Fruit fly (Drosophila melanogaster) Kc167 (cell line): ENCODE data around the gene CG7916.

Experiments
- Myc ChIP-seq: fragments of >200 bp; optimal IDR thresholded peaks from 2 replicates; lab custom pipeline; 2017; ENCODE audit warnings: missing external identifiers
- Sin3A ChIP-seq: fragments of >200 bp; optimal IDR thresholded peaks from 2 replicates; lab custom pipeline; 2018; ENCODE audit warnings: missing external identifiers
- h ChIP-seq: fragments of >200 bp; optimal IDR thresholded peaks from 3 replicates; lab custom pipeline; 2018; ENCODE audit warnings: missing external identifiers
- insv ChIP-seq: fragments of >200 bp; optimal IDR thresholded peaks from 3 replicates; lab custom pipeline; 2018; ENCODE audit warnings: missing external identifiers
- psq ChIP-seq: fragments of >200 bp; optimal IDR thresholded peaks from 2 replicates; lab custom pipeline; 2017; ENCODE audit warnings: missing external identifiers
- ttk ChIP-seq: sonication (Bioruptor generic); optimal IDR thresholded peaks from 2 replicates; lab custom pipeline; 2017; ENCODE audit warnings: missing external identifiers

The CG7916 gene

DNA sequence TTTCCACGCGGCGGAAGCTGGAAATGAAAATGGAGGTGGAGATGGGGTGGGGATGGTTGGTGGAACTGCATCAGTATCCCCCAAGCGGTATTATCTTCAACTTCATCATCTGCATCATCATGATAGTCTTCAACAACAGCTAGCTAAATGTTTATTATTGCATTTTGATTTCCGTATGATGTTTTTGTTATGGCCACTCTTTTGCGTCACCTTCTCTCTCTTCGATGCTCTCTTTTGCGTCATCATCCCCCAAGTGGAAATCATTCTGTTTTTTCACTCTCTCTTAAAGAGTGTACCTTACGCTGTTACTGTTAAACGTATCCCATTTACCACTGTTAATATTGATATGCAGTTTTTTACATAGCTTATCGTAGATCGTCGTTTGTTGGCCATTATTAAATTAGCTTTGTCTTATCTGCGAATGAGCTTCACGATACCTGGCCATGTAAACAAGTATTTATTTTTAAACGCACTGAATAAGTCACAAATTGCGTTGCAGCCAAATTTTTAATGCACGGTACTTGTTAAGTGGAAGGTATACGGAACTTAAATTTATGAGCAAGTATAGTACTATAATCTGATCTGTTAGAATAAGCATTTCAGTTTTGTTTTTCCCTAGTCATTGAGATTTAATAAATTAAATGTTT, 31.5 kb downstream of the CG7916 start:
- TF ChIP-seq ttk (lab: Kevin White, UChicago) (no peak), insv (no peak), psq (lab: Kevin White, UChicago) (no peak), Sin3A (no peak), Myc (lab: Kevin White, UChicago) (no peak), h (no peak)

DNA sequence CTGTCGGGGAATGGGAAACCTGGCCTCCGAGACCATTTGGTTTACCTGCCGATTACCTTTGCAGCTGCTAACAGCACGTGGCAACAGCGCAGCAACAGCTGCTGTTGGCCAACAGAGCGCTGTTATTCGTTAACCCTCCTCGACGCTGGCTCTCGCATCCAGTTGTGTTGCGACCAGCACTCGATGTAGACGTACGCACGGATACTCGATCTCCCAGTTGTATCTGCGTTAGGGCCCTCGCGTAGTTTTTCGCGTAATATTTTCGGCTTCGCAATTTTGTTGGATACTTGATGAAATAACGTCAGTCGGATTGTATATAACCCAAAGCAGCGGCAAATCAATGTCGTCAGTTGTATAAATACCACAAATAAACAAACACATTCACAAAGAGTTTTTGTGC, 32.2 kb downstream of the CG7916 start:
- TF ChIP-seq psq (lab: Kevin White, UChicago) (no peak), Myc (lab: Kevin White, UChicago) (no peak), insv (no peak), ttk (lab: Kevin White, UChicago) (no peak), Sin3A (no peak), h (no peak)

DNA sequence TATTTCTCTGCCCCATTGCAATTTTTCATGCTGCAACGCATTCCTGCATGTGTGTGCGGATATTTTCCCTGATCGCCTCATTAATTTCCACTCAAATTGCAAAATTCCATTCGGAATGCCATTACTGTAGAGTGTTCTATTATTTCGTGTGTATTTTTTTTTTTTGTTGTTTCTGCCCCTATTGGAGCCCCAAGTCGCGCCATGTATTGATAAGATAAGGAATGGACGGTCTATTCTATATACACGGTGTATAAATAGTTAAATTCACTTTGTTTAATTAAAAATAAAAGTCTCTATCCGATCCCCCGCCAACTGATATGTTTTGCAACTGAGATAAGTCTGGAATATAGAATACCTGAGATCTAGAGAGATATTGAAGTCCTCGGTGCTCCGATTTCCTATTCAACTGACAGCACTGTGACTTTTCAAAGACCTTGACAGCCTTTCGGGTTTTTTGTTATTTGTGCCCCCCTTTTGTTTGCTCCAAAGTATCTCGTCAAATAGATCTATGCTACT, 34.9 kb downstream of the CG7916 start:
- TF ChIP-seq ttk (lab: Kevin White, UChicago), result no peak

DNA sequence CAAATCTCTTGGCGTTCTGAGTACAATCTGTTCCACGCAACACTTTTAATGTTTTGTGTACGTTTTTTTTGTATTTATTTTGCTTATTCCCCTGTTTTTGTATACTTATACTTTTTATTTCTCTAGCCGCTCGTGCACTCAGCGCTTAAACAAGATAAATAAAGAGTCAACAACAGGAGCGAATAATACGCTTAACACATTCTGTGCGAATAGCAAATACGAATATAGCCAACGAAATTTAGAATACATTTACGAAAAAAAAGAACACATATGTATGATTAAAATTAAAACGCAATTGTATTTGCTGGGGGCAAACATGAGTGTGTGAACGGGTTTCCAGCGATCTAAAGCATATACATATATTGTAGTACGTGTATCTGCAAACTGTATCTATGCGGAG, 35.4 kb downstream of the CG7916 start:
- TF ChIP-seq Sin3A, result no peak
- TF ChIP-seq h, result no peak
- no peak for TF ChIP-seq psq (lab: Kevin White, UChicago)
- TF ChIP-seq Myc (lab: Kevin White, UChicago), result no peak
- no peak for TF ChIP-seq ttk (lab: Kevin White, UChicago)
- no peak for TF ChIP-seq insv

DNA sequence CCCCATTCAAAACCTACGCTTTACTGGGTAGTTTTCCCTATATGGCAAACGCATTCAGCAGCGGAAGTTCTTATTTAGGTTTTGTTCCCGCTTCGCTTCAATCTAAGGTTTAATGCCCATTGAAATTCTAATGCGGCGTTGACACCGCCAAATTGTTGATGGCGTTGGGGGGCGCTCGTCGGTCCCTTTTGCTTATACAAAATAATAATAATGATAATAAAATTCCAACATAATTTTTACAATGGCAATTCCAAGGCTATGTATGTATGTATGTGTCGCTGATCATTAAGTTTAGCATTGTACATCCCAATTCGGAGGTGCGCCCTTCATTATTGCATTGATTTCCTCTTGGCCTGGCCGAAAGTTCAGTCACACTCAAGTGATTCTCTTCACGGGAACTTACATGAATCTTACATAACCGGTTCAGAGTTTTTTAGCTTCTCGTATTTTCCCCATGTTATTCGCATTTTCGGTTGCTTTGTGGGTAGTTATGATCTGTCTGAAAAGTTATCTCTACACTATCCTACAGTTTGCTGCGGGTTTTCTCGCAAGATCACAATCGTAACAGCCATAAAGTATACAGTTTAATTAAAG, 37.6 kb downstream of the CG7916 start:
- no peak for TF ChIP-seq psq (lab: Kevin White, UChicago)
- TF ChIP-seq h, result no peak
- no peak for TF ChIP-seq insv
- TF ChIP-seq Sin3A, result no peak
- no peak for TF ChIP-seq ttk (lab: Kevin White, UChicago)
- TF ChIP-seq Myc (lab: Kevin White, UChicago), result no peak

DNA sequence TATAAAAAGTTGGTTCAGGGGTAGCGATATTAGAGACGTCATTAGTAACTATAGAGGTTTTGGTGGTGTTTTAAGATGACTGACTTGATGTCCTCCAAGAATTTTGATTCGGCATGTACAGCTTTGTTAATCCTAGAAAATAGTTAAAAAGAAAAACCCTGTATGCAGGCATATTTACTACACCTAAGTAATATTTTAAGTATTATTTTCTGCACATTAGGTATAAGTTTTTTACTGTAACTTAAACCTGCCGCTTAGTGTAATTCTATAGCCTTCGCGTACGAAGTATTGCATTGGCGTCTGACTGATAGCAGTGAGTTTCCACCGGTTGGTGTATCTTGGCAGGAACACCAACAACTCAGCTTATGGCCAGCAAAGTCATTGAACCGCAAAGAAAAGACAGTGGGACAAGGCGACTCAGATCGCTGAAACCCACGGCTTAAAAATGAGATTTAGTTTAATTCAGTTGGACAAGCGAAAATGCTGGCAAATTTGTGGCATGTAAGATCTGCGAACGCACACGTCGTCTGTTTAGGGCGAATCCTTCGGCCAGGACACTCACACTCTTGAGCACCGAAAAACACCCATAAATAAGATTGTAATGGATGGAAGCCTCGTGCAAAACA, 38.2 kb downstream of the CG7916 start:
- TF ChIP-seq insv (no peak), Myc (lab: Kevin White, UChicago) (no peak), h (no peak), psq (lab: Kevin White, UChicago) (no peak), ttk (lab: Kevin White, UChicago) (no peak), Sin3A (no peak)

DNA sequence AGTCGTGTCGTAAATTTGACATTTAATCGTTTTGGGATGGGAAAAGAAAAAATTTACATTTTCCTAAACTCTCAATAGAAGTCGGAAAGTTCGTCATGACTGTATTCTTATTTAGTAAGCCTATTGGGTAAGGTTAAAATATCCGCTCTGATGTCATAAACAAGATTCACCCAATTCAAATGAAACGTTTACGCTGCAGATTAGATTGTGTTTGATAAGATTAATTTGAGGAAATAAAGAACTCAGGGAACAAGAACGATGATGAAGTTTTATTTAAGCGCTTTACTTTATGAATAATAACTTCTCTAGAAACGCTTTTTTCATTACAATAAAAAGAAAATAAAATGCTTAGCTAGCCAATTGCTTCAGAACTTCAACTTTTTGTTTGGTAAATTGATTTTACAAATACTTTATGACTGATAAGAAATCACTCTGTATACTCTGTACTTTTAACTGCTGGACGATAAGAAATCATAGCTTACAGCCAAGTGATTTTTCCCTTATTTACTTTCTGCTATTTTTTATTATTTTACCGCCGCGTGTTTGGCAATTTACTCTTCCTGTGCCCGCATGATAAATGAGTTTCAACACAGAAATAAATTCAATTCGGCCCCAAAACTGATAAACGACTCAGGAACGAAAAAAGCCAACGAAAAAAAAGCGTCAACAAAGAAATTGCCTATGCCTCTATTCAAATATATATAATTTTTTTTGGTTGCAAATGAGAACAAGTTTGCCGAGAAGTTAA, 39.9 kb downstream of the CG7916 start:
- TF ChIP-seq ttk (lab: Kevin White, UChicago) (no peak), insv (no peak), Sin3A (no peak), h (no peak), psq (lab: Kevin White, UChicago) (no peak), Myc (lab: Kevin White, UChicago) (no peak)

DNA sequence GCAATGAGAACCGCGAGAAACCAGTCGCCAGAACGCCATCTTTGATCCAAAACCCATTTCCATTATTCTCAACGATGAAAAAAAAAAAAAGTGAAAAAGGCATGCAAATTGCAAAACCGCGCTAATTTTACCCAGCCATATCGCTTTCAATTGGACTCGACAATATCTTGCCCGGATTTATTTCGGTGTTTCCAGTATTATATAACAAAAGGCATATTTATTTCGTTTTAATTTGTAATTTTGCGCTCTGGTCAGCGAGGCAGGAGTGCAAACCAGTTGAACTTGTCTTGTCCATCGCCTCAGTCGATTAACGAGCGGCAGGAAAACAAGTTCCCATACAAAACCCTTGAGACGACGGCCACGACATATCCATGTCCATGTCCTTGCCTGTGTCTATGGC, 43.4 kb downstream of the CG7916 start:
- TF ChIP-seq psq (lab: Kevin White, UChicago), result no peak
- TF ChIP-seq h, result no peak
- TF ChIP-seq ttk (lab: Kevin White, UChicago), result no peak
- no peak for TF ChIP-seq Sin3A
- TF ChIP-seq insv, result no peak
- no peak for TF ChIP-seq Myc (lab: Kevin White, UChicago)

DNA sequence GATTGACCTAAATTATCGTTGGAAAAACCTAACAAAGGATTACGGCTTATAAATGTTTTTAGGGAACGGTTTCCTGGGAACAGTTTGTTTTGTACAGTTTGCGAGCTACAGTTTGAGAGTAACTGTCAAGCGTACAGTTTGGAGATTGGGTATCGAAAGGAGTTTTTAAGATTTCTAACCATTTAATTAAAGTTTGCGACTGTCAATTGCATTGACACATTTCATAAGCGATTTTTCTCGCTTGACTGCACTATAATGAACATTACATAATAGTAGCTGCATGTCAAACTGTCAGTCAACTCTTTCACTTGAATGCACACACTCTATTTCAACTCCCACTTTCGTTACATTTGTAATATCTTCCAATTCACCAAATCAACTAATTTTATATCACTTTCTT, 46.3 kb downstream of the CG7916 start:
- TF ChIP-seq h, result no peak
- TF ChIP-seq insv, result no peak
- no peak for TF ChIP-seq Myc (lab: Kevin White, UChicago)

DNA sequence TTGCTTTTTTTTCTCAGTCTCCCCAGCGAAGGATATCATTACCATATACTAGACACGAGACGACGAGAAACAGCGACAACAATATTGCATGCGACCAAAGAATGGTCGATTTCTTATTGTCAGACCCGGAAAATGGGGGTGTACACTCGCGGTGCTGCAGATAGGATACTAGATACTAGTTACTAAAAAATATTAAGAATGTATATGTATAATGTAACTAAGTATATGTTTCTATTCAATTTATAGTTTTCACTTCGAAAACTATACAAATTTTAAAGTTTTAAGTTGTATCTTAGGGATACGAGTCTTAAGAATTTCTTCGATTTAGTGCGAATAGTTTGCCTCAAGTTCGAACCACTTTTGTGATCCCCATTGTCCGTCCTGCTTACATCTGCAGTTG, 46.9 kb downstream of the CG7916 start:
- TF ChIP-seq Myc (lab: Kevin White, UChicago) (no peak), Sin3A (no peak), h (no peak), ttk (lab: Kevin White, UChicago) (no peak)
